Worm (Caenorhabditis elegans) whole organism, young adult: Measurements from ENCODE around the gene srz-24.

ENCODE experiments used
- B0261.1 ChIP-seq: sonication (generic microtip); optimal IDR thresholded peaks from 2 replicates; lab custom pipeline; 2016; ENCODE audit warnings: mild to moderate bottlenecking, missing genetic modification characterization, moderate library complexity, missing compliant biosample characterization
- B0336.3 ChIP-seq: fragments of 200-800 bp; sonication (Bioruptor generic); IDR thresholded peaks from 2 replicates; pipeline ENCODE4 v1.3.6; 2022; ENCODE audit warnings: missing genetic modification characterization, missing compliant biosample characterization
- C17E4.6 ChIP-seq: fragments of 200-800 bp; sonication (Bioruptor generic); IDR thresholded peaks from 2 replicates; pipeline ENCODE4 v1.3.6; 2022; ENCODE audit warnings: missing genetic modification reagents, missing genetic modification characterization, missing compliant biosample characterization
- F10E7.11 ChIP-seq: sonication (generic microtip); optimal IDR thresholded peaks from 2 replicates; lab custom pipeline; 2017; ENCODE audit warnings: mild to moderate bottlenecking, missing genetic modification characterization, moderate library complexity, missing compliant biosample characterization
- F22D6.2 ChIP-seq: sonication (generic microtip); optimal IDR thresholded peaks from 2 replicates; lab custom pipeline; 2016; ENCODE audit warnings: mild to moderate bottlenecking, missing genetic modification characterization, missing compliant biosample characterization
- F55B11.4 ChIP-seq: sonication (generic microtip); optimal IDR thresholded peaks from 2 replicates; lab custom pipeline; 2016; ENCODE audit warnings: missing compliant biosample characterization, missing genetic modification characterization, borderline replicate concordance; ENCODE audit not compliant: insufficient read depth
- F57A8.1 ChIP-seq: fragments of 200-800 bp; sonication (Bioruptor generic); optimal IDR thresholded peaks from 2 replicates; lab custom pipeline; 2018; ENCODE audit warnings: mild to moderate bottlenecking, missing genetic modification characterization, moderate library complexity, missing compliant biosample characterization
- Y67H2A.10 ChIP-seq: fragments of 200-800 bp; sonication (Bioruptor generic); conservative IDR thresholded peaks from 2 replicates; pipeline ENCODE4 v1.3.6; 2022; ENCODE audit warnings: missing genetic modification reagents, missing genetic modification characterization, missing compliant biosample characterization
- Y95B8A.8 ChIP-seq: fragments of 200-800 bp; sonication (Bioruptor generic); IDR thresholded peaks from 2 replicates; pipeline ENCODE4 v1.3.6; 2022; ENCODE audit warnings: missing genetic modification reagents, missing genetic modification characterization, missing compliant biosample characterization
- ZK185.1 ChIP-seq: sonication (generic microtip); optimal IDR thresholded peaks from 2 replicates; lab custom pipeline; 2016; ENCODE audit warnings: mild to moderate bottlenecking, missing genetic modification characterization, missing compliant biosample characterization; ENCODE audit not compliant: poor library complexity, severe bottlenecking
- aptf-2 ChIP-seq: fragments of 200-800 bp; sonication (Bioruptor generic); conservative IDR thresholded peaks from 2 replicates; pipeline ENCODE4 v1.3.6; 2022; ENCODE audit warnings: missing genetic modification reagents, missing genetic modification characterization, missing compliant biosample characterization
- bed-1 ChIP-seq: fragments of 200-800 bp; sonication (Bioruptor generic); IDR thresholded peaks from 2 replicates; pipeline ENCODE4 v1.3.6; 2022; ENCODE audit warnings: missing genetic modification reagents, missing genetic modification characterization, missing compliant biosample characterization
- ccch-3 ChIP-seq: fragments of 200-800 bp; sonication (Bioruptor generic); optimal IDR thresholded peaks from 2 replicates; lab custom pipeline; 2018; ENCODE audit warnings: mild to moderate bottlenecking, missing genetic modification characterization, missing compliant biosample characterization
- ceh-27 ChIP-seq: fragments of 200-800 bp; sonication (Bioruptor generic); optimal IDR thresholded peaks from 2 replicates; lab custom pipeline; 2018; ENCODE audit warnings: mild to moderate bottlenecking, missing genetic modification characterization, moderate library complexity, missing compliant biosample characterization
- ceh-79 ChIP-seq: sonication (generic microtip); optimal IDR thresholded peaks from 2 replicates; lab custom pipeline; 2017; ENCODE audit warnings: mild to moderate bottlenecking, missing genetic modification characterization, missing compliant biosample characterization
- dpl-1 ChIP-seq: fragments of 150-350 bp; optimal IDR thresholded peaks from 2 replicates; lab custom pipeline; 2014; ENCODE audit warnings: missing biosample characterization, missing genetic modification reagents, missing genetic modification characterization
- efl-1 ChIP-seq: fragments of 150-350 bp; optimal IDR thresholded peaks from 2 replicates; lab custom pipeline; 2014; ENCODE audit warnings: missing biosample characterization, missing genetic modification reagents, missing genetic modification characterization
- egrh-3 ChIP-seq: fragments of 200-800 bp; sonication (Bioruptor generic); IDR thresholded peaks from 2 replicates; pipeline ENCODE4 v1.3.6; 2022; ENCODE audit warnings: missing genetic modification reagents, missing genetic modification characterization, missing compliant biosample characterization
- ekl-4 ChIP-seq: fragments of 200-800 bp; sonication (Bioruptor generic); IDR thresholded peaks from 2 replicates; pipeline ENCODE4 v1.3.6; 2022; ENCODE audit warnings: missing genetic modification reagents, missing genetic modification characterization, missing compliant biosample characterization
- let-526 ChIP-seq: fragments of 200-800 bp; sonication (Bioruptor generic); IDR thresholded peaks from 2 replicates; pipeline ENCODE4 v1.3.6; 2022; ENCODE audit warnings: missing genetic modification reagents, missing genetic modification characterization, missing compliant biosample characterization
- lsl-1 ChIP-seq: fragments of 200-800 bp; sonication (Bioruptor generic); optimal IDR thresholded peaks from 2 replicates; lab custom pipeline; 2018; ENCODE audit warnings: mild to moderate bottlenecking, missing genetic modification characterization, moderate library complexity, missing compliant biosample characterization
- mes-4 ChIP-seq: sonication (generic microtip); optimal IDR thresholded peaks from 2 replicates; lab custom pipeline; 2016; ENCODE audit warnings: missing genotype, missing genetic modification characterization, missing compliant biosample characterization
- nfyb-1 ChIP-seq: fragments of 200-800 bp; sonication (Bioruptor generic); IDR thresholded peaks from 2 replicates; pipeline ENCODE4 v1.3.6; 2022; ENCODE audit warnings: missing genetic modification reagents, missing genetic modification characterization, missing compliant biosample characterization
- nhr-120 ChIP-seq: fragments of 200-800 bp; sonication (Bioruptor generic); IDR thresholded peaks from 2 replicates; pipeline ENCODE4 v1.3.6; 2022; ENCODE audit warnings: missing genetic modification characterization, missing compliant biosample characterization
- nhr-80 ChIP-seq: sonication (generic microtip); optimal IDR thresholded peaks from 2 replicates; lab custom pipeline; 2016; ENCODE audit warnings: missing genetic modification characterization, missing compliant biosample characterization
- nhr-90 ChIP-seq: sonication (generic microtip); optimal IDR thresholded peaks from 2 replicates; lab custom pipeline; 2016; ENCODE audit warnings: missing genotype, mild to moderate bottlenecking, missing genetic modification characterization, missing compliant biosample characterization
- repo-1 ChIP-seq: sonication (generic microtip); optimal IDR thresholded peaks from 2 replicates; lab custom pipeline; 2017; ENCODE audit warnings: mild to moderate bottlenecking, missing genetic modification characterization, missing compliant biosample characterization
- rpc-1 ChIP-seq, 2 experiments: fragments of 150-350 bp in 1 of 2; sonication (generic microtip) in 1 of 2; optimal IDR thresholded peaks; 2 replicates each; lab custom pipeline; 2014 to 2018; ENCODE audit warnings: missing biosample characterization in 1 of 2, missing genetic modification characterization in 1 of 2, missing genetic modification reagents in 1 of 2, missing genotype in 1 of 2
- snpc-1.3 ChIP-seq: sonication (generic microtip); optimal IDR thresholded peaks from 2 replicates; lab custom pipeline; 2017; ENCODE audit warnings: missing genetic modification characterization, mild to moderate bottlenecking, missing compliant biosample characterization, antibody characterized with exemption, moderate library complexity, missing genotype, missing genetic modification reagents; ENCODE audit not compliant: insufficient read depth
- snpc-4 ChIP-seq, 5 experiments: fragments of 150-350 bp in 1 of 5; sonication (generic microtip) in 4 of 5; optimal IDR thresholded peaks; 2 replicates each; lab custom pipeline; 2014 to 2018; ENCODE audit warnings: missing genetic modification characterization in 5 of 5, missing biosample characterization in 3 of 5, antibody characterized with exemption in 2 of 5, mild to moderate bottlenecking in 2 of 5, missing compliant biosample characterization in 2 of 5, missing genotype in 2 of 5, moderate library complexity in 2 of 5, missing genetic modification reagents in 1 of 5
- somi-1 ChIP-seq: fragments of 200-800 bp; sonication (Bioruptor generic); optimal IDR thresholded peaks from 2 replicates; lab custom pipeline; 2018; ENCODE audit warnings: mild to moderate bottlenecking, missing genetic modification characterization, missing compliant biosample characterization
- tbx-9 ChIP-seq: sonication (generic microtip); optimal IDR thresholded peaks from 2 replicates; lab custom pipeline; 2016; ENCODE audit warnings: borderline replicate concordance, missing genetic modification characterization, inconsistent platforms, missing compliant biosample characterization
- xnd-1 ChIP-seq: sonication (generic microtip); optimal IDR thresholded peaks from 2 replicates; lab custom pipeline; 2016; ENCODE audit warnings: missing genotype, missing genetic modification reagents, missing genetic modification characterization, missing compliant biosample characterization
- ztf-25 ChIP-seq: fragments of 200-800 bp; sonication (Bioruptor generic); IDR thresholded peaks from 2 replicates; pipeline ENCODE4 v1.3.6; 2022; ENCODE audit warnings: missing genetic modification reagents, missing genetic modification characterization, missing compliant biosample characterization
- ztf-26 ChIP-seq: sonication (generic microtip); optimal IDR thresholded peaks from 2 replicates; lab custom pipeline; 2017; ENCODE audit warnings: missing genetic modification characterization, missing compliant biosample characterization

Gene srz-24

ce11 chrIV:4992089-4992488 lies 11.2 kb upstream of the srz-24 start, which contains the start of gene str-162:
Gene str-162, plus strand, starts transcription at chrIV:4992389.
- no peak for TF ChIP-seq dpl-1
- TF ChIP-seq xnd-1 = no peak
- TF ChIP-seq F57A8.1 = no peak
- no peak for TF ChIP-seq ccch-3
- TF ChIP-seq snpc-1.3 (tag; lab: Kevin White, UChicago) = no peak
- no peak for TF ChIP-seq rpc-1 (optimal IDR thresholded peaks at IDR 0.05; lab: Kevin White, UChicago)
- TF ChIP-seq rpc-1 (tag; optimal IDR thresholded peaks at IDR 0.05; lab: Kevin White, UChicago) = no peak
- no peak for TF ChIP-seq bed-1
- no peak for TF ChIP-seq ekl-4 (GFP tag; lab: Robert Waterston, UW)
- TF ChIP-seq ceh-79 = no peak
- no peak for TF ChIP-seq aptf-2
- TF ChIP-seq egrh-3 = no peak
- no peak for TF ChIP-seq nhr-80
- TF ChIP-seq Y67H2A.10 = no peak
- TF ChIP-seq ZK185.1 (tag; lab: Kevin White, UChicago) = no peak
- no peak for TF ChIP-seq snpc-4 (GFP tag; optimal IDR thresholded peaks at IDR 0.05; lab: Kevin White, UChicago)
- no peak for TF ChIP-seq snpc-4 (tag; optimal IDR thresholded peaks at IDR 0.05; lab: Kevin White, UChicago)

- TF ChIP-seq bed-1 = no peak
- no peak for TF ChIP-seq ztf-25 (GFP tag; lab: Robert Waterston, UW)
- TF ChIP-seq, all 124 proteins: peak for 0
Observed at ce11 chrIV:4988531-4988930, 7.6 kb upstream of the srz-24 start, which contains the start of gene E03H12.7. Gene E03H12.7, minus strand, starts transcription at chrIV:4988631.

- TF ChIP-seq let-526 (GFP tag; lab: Robert Waterston, UW) (no peak), ceh-27 (no peak), ztf-26 (tag; lab: Kevin White, UChicago) (no peak), tbx-9 (tag; lab: Kevin White, UChicago) (no peak), lsl-1 (GFP tag; lab: Kevin White, UChicago) (no peak), nfyb-1 (GFP tag; lab: Robert Waterston, UW) (no peak), F22D6.2 (tag; lab: Kevin White, UChicago) (no peak), F55B11.4 (no peak), B0261.1 (tag; lab: Kevin White, UChicago) (no peak), B0336.3 (GFP tag; lab: Robert Waterston, UW) (no peak), rpc-1 (optimal IDR thresholded peaks at IDR 0.05; lab: Kevin White, UChicago) (no peak), rpc-1 (tag; optimal IDR thresholded peaks at IDR 0.05; lab: Kevin White, UChicago) (no peak), efl-1 (GFP tag; lab: Kevin White, UChicago) (no peak), mes-4 (tag; lab: Kevin White, UChicago) (no peak), C17E4.6 (GFP tag; lab: Robert Waterston, UW) (no peak), nhr-120 (no peak), F10E7.11 (tag; lab: Kevin White, UChicago) (no peak), Y95B8A.8 (GFP tag; lab: Robert Waterston, UW) (no peak), nhr-90 (tag; lab: Kevin White, UChicago) (no peak), somi-1 (GFP tag; lab: Kevin White, UChicago) (no peak), repo-1 (tag; lab: Kevin White, UChicago) (no peak)
Observed at ce11 chrIV:4986246-4986645, 5.3 kb upstream of the srz-24 start, which contains the start of gene clec-177. Gene clec-177, plus strand, starts transcription at chrIV:4986546.
